Worm (Caenorhabditis elegans) whole organism, L2 larva: Measurements from ENCODE around the gene vglu-2.

Source experiments
- R02D3.7 ChIP-seq: fragments of 150-350 bp; optimal IDR thresholded peaks from 2 replicates; lab custom pipeline; 2014; ENCODE audit warnings: missing biosample characterization, missing genetic modification characterization
- blmp-1 ChIP-seq: sonication (generic microtip); optimal IDR thresholded peaks from 2 replicates; lab custom pipeline; 2017; ENCODE audit warnings: missing genetic modification characterization, mild to moderate bottlenecking, missing compliant biosample characterization, antibody characterized with exemption, moderate library complexity; ENCODE audit not compliant: insufficient read depth
- ceh-82 ChIP-seq: fragments of 150-350 bp; optimal IDR thresholded peaks from 2 replicates; lab custom pipeline; 2014; ENCODE audit warnings: missing biosample characterization, missing genetic modification characterization
- gmeb-1 ChIP-seq: fragments of 150-350 bp; optimal IDR thresholded peaks from 2 replicates; lab custom pipeline; 2014; ENCODE audit warnings: missing biosample characterization, missing genetic modification characterization
- mdl-1 ChIP-seq, 2 experiments: fragments of 150-350 bp in 1 of 2; sonication (generic microtip) in 1 of 2; optimal IDR thresholded peaks; 2 replicates each; lab custom pipeline; 2017; ENCODE audit warnings: missing biosample characterization in 2 of 2, missing genetic modification characterization in 2 of 2
- nhr-10 ChIP-seq: sonication (generic microtip); optimal IDR thresholded peaks from 2 replicates; lab custom pipeline; 2017; ENCODE audit warnings: missing biosample characterization, missing genetic modification characterization
- nhr-11 ChIP-seq: fragments of 150-350 bp; optimal IDR thresholded peaks from 2 replicates; lab custom pipeline; 2014; ENCODE audit warnings: missing biosample characterization, missing genetic modification characterization
- nhr-237 ChIP-seq: fragments of 150-350 bp; optimal IDR thresholded peaks from 2 replicates; lab custom pipeline; 2014; ENCODE audit warnings: missing biosample characterization, missing genetic modification characterization
- nhr-6 ChIP-seq: fragments of 150-350 bp; optimal IDR thresholded peaks from 2 replicates; lab custom pipeline; 2014; ENCODE audit warnings: missing biosample characterization, missing genetic modification characterization
- snpc-4 ChIP-seq: fragments of 150-350 bp; optimal IDR thresholded peaks from 2 replicates; lab custom pipeline; 2014; ENCODE audit warnings: missing biosample characterization, missing genetic modification characterization

DNA sequence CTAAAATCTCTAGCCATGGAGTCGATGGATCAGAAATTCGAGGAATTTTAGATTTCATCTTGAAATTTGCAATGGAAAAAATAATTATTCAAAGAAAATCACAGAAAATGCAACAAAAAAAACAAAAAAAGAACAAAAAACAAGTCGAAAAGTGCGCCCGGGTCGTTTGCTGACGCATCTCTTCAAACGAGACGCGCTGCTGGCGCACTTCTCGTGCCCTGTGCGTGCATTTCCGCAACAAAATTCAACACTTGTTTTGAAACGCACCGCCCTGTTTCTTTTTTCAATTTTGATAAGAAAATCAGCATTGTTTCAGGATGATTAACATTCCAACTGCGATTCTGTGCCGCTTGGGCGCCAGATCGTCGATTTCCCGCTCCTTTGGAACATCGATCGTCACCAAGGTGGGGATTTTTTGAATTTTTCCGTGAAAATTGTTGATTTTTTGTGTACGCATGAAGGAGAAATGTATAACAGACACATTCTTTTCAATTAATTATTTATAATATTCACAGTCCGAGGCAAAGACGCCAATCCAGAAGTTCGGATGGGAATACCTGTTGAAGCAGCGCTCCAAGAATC is 39.1 kb downstream of the vglu-2 start, which contains the start of the genes jmjd-4 and mev-1:
- TF ChIP-seq nhr-10 (tag; lab: Kevin White, UChicago) (peak; percentile 52), snpc-4 (tag; lab: Kevin White, UChicago) (peak; percentile 63), nhr-6 (peak; percentile 24), mdl-1 (tag; optimal IDR thresholded peaks at IDR 0.05; lab: Kevin White, UChicago) (peak in 1 of 2 experiments; percentile 46), ceh-82 (tag; lab: Kevin White, UChicago) (no peak), gmeb-1 (tag; lab: Kevin White, UChicago) (peak; percentile 90), R02D3.7 (tag; lab: Kevin White, UChicago) (peak; percentile 49), blmp-1 (tag; lab: Kevin White, UChicago) (peak; percentile 31), nhr-11 (no peak), nhr-237 (tag; lab: Kevin White, UChicago) (no peak)
